Worm (Caenorhabditis elegans) whole organism, L4 larva: Measurements from ENCODE around the gene him-10.

Source experiments
- F44E2.7 ChIP-seq: fragments of 200-800 bp; sonication (Bioruptor generic); IDR thresholded peaks from 2 replicates; pipeline ENCODE4 v2.1.2; 2022; ENCODE audit warnings: missing genetic modification characterization, missing compliant biosample characterization
- F49E8.2 ChIP-seq: sonication (generic microtip); optimal IDR thresholded peaks from 2 replicates; lab custom pipeline; 2016; ENCODE audit warnings: missing compliant biosample characterization, mild to moderate bottlenecking, missing genetic modification characterization, borderline replicate concordance
- Y48G9A.11 ChIP-seq: fragments of 200-800 bp; sonication (Bioruptor generic); IDR thresholded peaks from 2 replicates; pipeline ENCODE4 v1.3.6; 2022; ENCODE audit warnings: missing genetic modification reagents, missing genetic modification characterization, missing compliant biosample characterization
- Y5F2A.4 ChIP-seq: fragments of 200-800 bp; sonication (Bioruptor generic); optimal IDR thresholded peaks from 2 replicates; lab custom pipeline; 2018; ENCODE audit warnings: mild to moderate bottlenecking, missing genetic modification characterization, missing compliant biosample characterization
- ZK337.2 ChIP-seq: fragments of 200-800 bp; sonication (Bioruptor generic); IDR thresholded peaks from 2 replicates; pipeline ENCODE4 v1.3.6; 2022; ENCODE audit warnings: missing genetic modification reagents, missing genetic modification characterization, missing compliant biosample characterization
- aha-1 ChIP-seq: fragments of 150-350 bp; peaks from one replicate; lab custom pipeline; 2014; ENCODE audit warnings: missing biosample characterization, missing genetic modification characterization
- aly-2 ChIP-seq: sonication (generic microtip); optimal IDR thresholded peaks from 2 replicates; lab custom pipeline; 2018; ENCODE audit warnings: missing biosample characterization, missing genetic modification characterization
- ceh-32 ChIP-seq: sonication (generic microtip); optimal IDR thresholded peaks from 2 replicates; lab custom pipeline; 2016; ENCODE audit warnings: mild to moderate bottlenecking, missing genetic modification characterization, missing compliant biosample characterization; ENCODE audit not compliant: poor library complexity
- ces-1 ChIP-seq: fragments of 150-350 bp; sonication (generic microtip); optimal IDR thresholded peaks from 4 replicates; lab custom pipeline; 2014; ENCODE audit warnings: missing biosample characterization, missing genetic modification reagents, missing genetic modification characterization
- daf-16 ChIP-seq, 3 experiments: sonication (generic microtip); optimal IDR thresholded peaks; 2 replicates each; lab custom pipeline; 2016 to 2017; ENCODE audit warnings: missing genetic modification characterization in 3 of 3, missing genetic modification reagents in 3 of 3, mild to moderate bottlenecking in 2 of 3, missing compliant biosample characterization in 2 of 3, missing biosample characterization in 1 of 3, moderate library complexity in 1 of 3
- dmd-6 ChIP-seq: fragments of 200-800 bp; sonication (Bioruptor generic); IDR thresholded peaks from 2 replicates; pipeline ENCODE4 v1.3.6; 2022; ENCODE audit warnings: missing genetic modification reagents, missing genetic modification characterization, missing compliant biosample characterization
- dpl-1 ChIP-seq: fragments of 150-350 bp; optimal IDR thresholded peaks from 2 replicates; lab custom pipeline; 2014; ENCODE audit warnings: missing biosample characterization, missing genetic modification reagents, missing genetic modification characterization
- dve-1 ChIP-seq: sonication (generic microtip); optimal IDR thresholded peaks from 2 replicates; lab custom pipeline; 2017; ENCODE audit warnings: antibody characterized with exemption, mild to moderate bottlenecking, missing genetic modification characterization, missing compliant biosample characterization; ENCODE audit not compliant: insufficient read depth
- hif-1 ChIP-seq, 2 experiments: sonication (generic microtip); optimal IDR thresholded peaks; 2 replicates each; lab custom pipeline; 2016 to 2017; ENCODE audit warnings: missing compliant biosample characterization in 2 of 2, missing genetic modification characterization in 2 of 2, missing genetic modification reagents in 2 of 2, missing genotype in 2 of 2, mild to moderate bottlenecking in 1 of 2
- hlh-11 ChIP-seq: fragments of 200-800 bp; sonication (Bioruptor generic); optimal IDR thresholded peaks from 2 replicates; lab custom pipeline; 2018; ENCODE audit warnings: mild to moderate bottlenecking, missing genetic modification characterization, missing compliant biosample characterization
- hlh-30 ChIP-seq: sonication (generic microtip); optimal IDR thresholded peaks from 2 replicates; lab custom pipeline; 2017; ENCODE audit warnings: antibody characterized with exemption, mild to moderate bottlenecking, missing genetic modification characterization, missing compliant biosample characterization; ENCODE audit not compliant: insufficient read depth
- hmg-1.1 ChIP-seq: fragments of 200-800 bp; sonication (Bioruptor generic); IDR thresholded peaks from 2 replicates; pipeline ENCODE4 v1.3.6; 2022; ENCODE audit warnings: missing genetic modification reagents, missing genetic modification characterization, missing compliant biosample characterization
- lin-39 ChIP-seq: fragments of 150-350 bp; optimal IDR thresholded peaks from 2 replicates; lab custom pipeline; 2014; ENCODE audit warnings: missing biosample characterization, missing genetic modification reagents, missing genetic modification characterization
- lsy-2 ChIP-seq, 2 experiments: fragments of 150-350 bp in 1 of 2; sonication (generic microtip) in 1 of 2; optimal IDR thresholded peaks; 2 replicates each; lab custom pipeline; 2014 to 2017; ENCODE audit warnings: missing biosample characterization in 2 of 2, missing genetic modification characterization in 2 of 2
- madf-5 ChIP-seq, 2 experiments: fragments of 200-800 bp; sonication (Bioruptor generic); IDR thresholded peaks; 2 replicates each; pipeline ENCODE4 v1.3.6; 2022; ENCODE audit warnings: missing compliant biosample characterization in 2 of 2, missing genetic modification characterization in 2 of 2
- mdt-29 ChIP-seq: fragments of 200-800 bp; sonication (Bioruptor generic); IDR thresholded peaks from 2 replicates; pipeline ENCODE4 v1.3.6; 2022; ENCODE audit warnings: missing genetic modification reagents, missing genetic modification characterization, missing compliant biosample characterization
- mep-1 ChIP-seq: fragments of 150-350 bp; sonication (generic microtip); optimal IDR thresholded peaks from 3 replicates; lab custom pipeline; 2014; ENCODE audit warnings: missing biosample characterization, missing genetic modification characterization
- mes-2 ChIP-seq: sonication (generic microtip); optimal IDR thresholded peaks from 2 replicates; lab custom pipeline; 2016; ENCODE audit warnings: missing genotype, mild to moderate bottlenecking, missing genetic modification characterization, missing compliant biosample characterization; ENCODE audit not compliant: poor library complexity, severe bottlenecking
- mxl-2 ChIP-seq: fragments of 200-800 bp; sonication (Bioruptor generic); conservative IDR thresholded peaks from 2 replicates; pipeline ENCODE4 v1.3.6; 2022; ENCODE audit warnings: missing genetic modification reagents, missing genetic modification characterization, missing compliant biosample characterization
- mxl-3 ChIP-seq: fragments of 200-800 bp; sonication (Bioruptor generic); optimal IDR thresholded peaks from 2 replicates; lab custom pipeline; 2018; ENCODE audit warnings: mild to moderate bottlenecking, missing genetic modification characterization, missing compliant biosample characterization
- nhr-25 ChIP-seq: sonication (generic microtip); optimal IDR thresholded peaks from 2 replicates; lab custom pipeline; 2017; ENCODE audit warnings: missing genetic modification characterization, mild to moderate bottlenecking, missing compliant biosample characterization, antibody characterized with exemption, moderate library complexity, borderline replicate concordance; ENCODE audit not compliant: insufficient read depth
- nhr-28 ChIP-seq: fragments of 150-350 bp; optimal IDR thresholded peaks from 2 replicates; lab custom pipeline; 2014; ENCODE audit warnings: missing biosample characterization, missing genetic modification characterization
- nhr-42 ChIP-seq: fragments of 200-800 bp; sonication (Bioruptor generic); IDR thresholded peaks from 2 replicates; pipeline ENCODE4 v1.3.6; 2022; ENCODE audit warnings: missing genetic modification characterization, missing compliant biosample characterization
- nhr-48 ChIP-seq: sonication (generic microtip); optimal IDR thresholded peaks from 2 replicates; lab custom pipeline; 2016; ENCODE audit warnings: mild to moderate bottlenecking, missing genetic modification characterization, missing compliant biosample characterization
- nhr-77 ChIP-seq: fragments of 150-350 bp; optimal IDR thresholded peaks from 2 replicates; lab custom pipeline; 2014; ENCODE audit warnings: missing biosample characterization, missing genetic modification characterization
- pqm-1 ChIP-seq: sonication (generic microtip); optimal IDR thresholded peaks from 2 replicates; lab custom pipeline; 2017; ENCODE audit warnings: missing biosample characterization, missing genetic modification characterization
- sdz-12 ChIP-seq: fragments of 200-800 bp; sonication (Bioruptor generic); optimal IDR thresholded peaks from 2 replicates; lab custom pipeline; 2018; ENCODE audit warnings: mild to moderate bottlenecking, missing genetic modification characterization, missing compliant biosample characterization
- snpc-4 ChIP-seq: fragments of 150-350 bp; optimal IDR thresholded peaks from 2 replicates; lab custom pipeline; 2014; ENCODE audit warnings: missing biosample characterization, missing genetic modification characterization
- spr-1 ChIP-seq: sonication (generic microtip); optimal IDR thresholded peaks from 2 replicates; lab custom pipeline; 2016; ENCODE audit warnings: mild to moderate bottlenecking, missing genetic modification characterization, missing compliant biosample characterization
- tag-97 ChIP-seq: fragments of 200-800 bp; sonication (Bioruptor generic); IDR thresholded peaks from 2 replicates; pipeline ENCODE4 v1.3.6; 2022; ENCODE audit warnings: missing genetic modification characterization, missing compliant biosample characterization
- tra-1 ChIP-seq: fragments of 200-800 bp; sonication (Bioruptor generic); IDR thresholded peaks from 2 replicates; pipeline ENCODE4 v1.3.6; 2022; ENCODE audit warnings: missing genetic modification reagents, missing genetic modification characterization, missing compliant biosample characterization
- unc-62 ChIP-seq, 3 experiments: fragments of 150-350 bp in 1 of 3; sonication (generic microtip); optimal IDR thresholded peaks in 2 of 3; peaks in 1 of 3; 1 replicate in 1 of 3; 2 replicates in 2 of 3; lab custom pipeline; 2014 to 2017; ENCODE audit warnings: missing biosample characterization in 3 of 3, missing genetic modification characterization in 3 of 3, missing genetic modification reagents in 3 of 3, missing genotype in 1 of 3
- ztf-11 ChIP-seq: fragments of 150-350 bp; optimal IDR thresholded peaks from 2 replicates; lab custom pipeline; 2014; ENCODE audit warnings: missing biosample characterization, missing genetic modification characterization

The him-10 gene

DNA sequence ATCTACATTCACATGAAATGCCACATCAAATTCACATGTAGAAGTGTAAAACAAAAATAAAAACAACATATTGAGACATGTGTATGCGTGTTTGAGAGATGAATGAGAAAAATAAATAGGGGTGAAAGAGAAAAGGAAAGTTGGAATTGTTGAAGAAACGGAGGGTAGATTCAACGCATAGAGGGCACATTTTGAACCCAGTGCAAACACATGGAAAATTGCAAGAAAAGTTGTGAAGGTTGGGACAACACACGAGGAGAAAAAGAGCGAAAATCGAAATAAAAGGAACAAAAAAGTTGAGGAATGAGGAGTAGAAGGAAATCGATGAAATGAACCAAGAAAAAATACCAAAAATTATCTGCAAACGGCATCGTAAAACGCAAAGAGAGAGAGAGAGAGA lies 36.5 kb downstream of the him-10 start:
- TF ChIP-seq dve-1, result no peak
- peak in 1 of 2 experiments; percentile 38 for TF ChIP-seq daf-16 (GFP tag; optimal IDR thresholded peaks at IDR 0.05; lab: Kevin White, UChicago)
- TF ChIP-seq daf-16 (tag; optimal IDR thresholded peaks at IDR 0.05; lab: Kevin White, UChicago), result no peak
- TF ChIP-seq unc-62 (GFP tag; optimal IDR thresholded peaks at IDR 0.05 in 1 of 2; lab: Kevin White, UChicago), result peak in 1 of 2 experiments; percentile 91
- TF ChIP-seq unc-62 (tag; optimal IDR thresholded peaks at IDR 0.05; lab: Kevin White, UChicago), result no peak
- TF ChIP-seq mxl-2, result 0 out of 2 replicates have a peak, but pooled peaks have one; percentile 0
- TF ChIP-seq, all 104 proteins: peak for 3

DNA sequence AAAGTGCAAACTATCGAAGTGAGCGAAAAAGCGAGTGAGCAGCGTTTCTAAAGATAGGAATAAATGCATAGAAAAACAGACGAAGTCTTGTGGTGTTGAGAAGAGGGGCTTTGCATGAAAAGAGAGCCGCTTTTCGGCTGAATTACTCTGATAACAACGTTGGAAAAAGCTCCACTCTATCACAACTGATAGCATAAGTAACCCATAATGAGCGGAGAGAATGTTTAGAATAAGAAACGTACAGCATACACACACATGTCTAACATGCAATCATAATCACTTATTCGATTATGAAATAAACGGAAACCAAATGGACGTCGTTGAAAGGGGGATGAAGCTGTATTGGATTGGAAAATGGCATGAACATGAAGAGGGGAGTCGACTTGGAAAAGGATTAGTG lies 37.2 kb downstream of the him-10 start:
- TF ChIP-seq madf-5 (GFP tag; IDR thresholded peaks at IDR 0.05; lab: Robert Waterston, UW), result 0 out of 4 replicates have a peak, but pooled peaks of 1 of the 2 experiments have one; percentile 35
- peak; percentile 16 for TF ChIP-seq dve-1
- TF ChIP-seq ceh-32 (tag; lab: Kevin White, UChicago), result no peak
- TF ChIP-seq mdt-29, result 0 out of 2 replicates have a peak, but pooled peaks have one; percentile 8
- peak; percentile 24 for TF ChIP-seq mes-2 (tag; lab: Kevin White, UChicago)
- peak; percentile 45 for TF ChIP-seq hlh-11 (tag; lab: Kevin White, UChicago)
- peak; percentile 41 for TF ChIP-seq nhr-28 (tag; lab: Kevin White, UChicago)
- peak; percentile 43; the same call in 1 of the 2 replicates for TF ChIP-seq dmd-6 (GFP tag; lab: Robert Waterston, UW)
- TF ChIP-seq daf-16 (GFP tag; optimal IDR thresholded peaks at IDR 0.05; lab: Kevin White, UChicago), result no peak
- TF ChIP-seq daf-16 (tag; optimal IDR thresholded peaks at IDR 0.05; lab: Kevin White, UChicago), result peak; percentile 49
- TF ChIP-seq ztf-11 (tag; lab: Kevin White, UChicago), result no peak
- no peak for TF ChIP-seq F44E2.7
- TF ChIP-seq pqm-1 (tag; lab: Kevin White, UChicago), result peak; percentile 59
- peak; percentile 61 for TF ChIP-seq mxl-3 (GFP tag; lab: Kevin White, UChicago)
- TF ChIP-seq unc-62 (GFP tag; optimal IDR thresholded peaks at IDR 0.05 in 1 of 2; lab: Kevin White, UChicago), result peak in 1 of 2 experiments; percentile 87
- TF ChIP-seq unc-62 (tag; optimal IDR thresholded peaks at IDR 0.05; lab: Kevin White, UChicago), result no peak

DNA sequence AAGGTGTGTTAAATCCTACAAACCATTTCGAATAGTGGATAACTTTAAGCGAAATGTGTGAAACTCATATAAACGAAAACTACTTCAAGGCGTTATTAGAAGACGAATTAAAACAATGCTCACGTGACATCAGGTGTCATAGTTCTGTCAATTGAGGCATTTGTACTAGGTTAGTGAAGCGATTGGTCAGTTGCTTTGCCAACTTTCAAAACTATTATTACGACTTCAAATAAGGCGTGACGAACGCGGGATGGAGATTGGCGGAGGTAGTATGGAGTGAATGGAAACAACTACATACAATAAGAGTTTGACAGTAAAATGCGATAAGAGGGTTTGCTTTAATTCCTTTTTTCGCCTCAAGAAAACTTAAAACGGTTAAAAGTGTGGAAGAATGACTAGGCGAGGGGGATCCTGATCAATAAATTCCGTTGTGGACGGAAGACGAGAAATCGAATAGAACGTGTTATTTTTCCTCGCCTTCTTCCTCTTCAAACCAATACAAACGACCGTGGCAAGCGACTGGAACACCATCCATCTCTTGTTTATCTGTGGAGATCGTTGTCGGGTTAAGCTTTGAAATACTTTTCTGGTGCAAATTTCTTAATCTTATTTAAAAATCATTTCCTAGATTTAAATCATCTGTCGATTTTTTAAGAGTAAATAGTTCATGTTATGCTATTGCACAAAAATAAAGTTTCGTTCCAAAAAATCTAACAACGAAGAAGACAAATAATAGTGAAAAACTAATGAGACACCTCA lies 37.9 kb downstream of the him-10 start:
- TF ChIP-seq nhr-25 (tag; lab: Kevin White, UChicago) (no peak), dmd-6 (GFP tag; lab: Robert Waterston, UW) (peak; percentile 64), unc-62 (GFP tag; optimal IDR thresholded peaks at IDR 0.05 in 1 of 2; lab: Kevin White, UChicago) (peak in 1 of 2 experiments; percentile 52), unc-62 (tag; optimal IDR thresholded peaks at IDR 0.05; lab: Kevin White, UChicago) (no peak), aha-1 (tag; lab: Kevin White, UChicago) (peak; percentile 47), hmg-1.1 (GFP tag; lab: Robert Waterston, UW) (0 out of 2 replicates have a peak, but pooled peaks have one; percentile 19), dve-1 (peak; percentile 56), tra-1 (GFP tag; lab: Robert Waterston, UW) (no peak), hlh-30 (tag; lab: Kevin White, UChicago) (peak; percentile 52), mxl-2 (no peak), mep-1 (tag; lab: Kevin White, UChicago) (no peak), daf-16 (GFP tag; optimal IDR thresholded peaks at IDR 0.05; lab: Kevin White, UChicago) (no peak), daf-16 (tag; optimal IDR thresholded peaks at IDR 0.05; lab: Kevin White, UChicago) (peak; percentile 7)

DNA sequence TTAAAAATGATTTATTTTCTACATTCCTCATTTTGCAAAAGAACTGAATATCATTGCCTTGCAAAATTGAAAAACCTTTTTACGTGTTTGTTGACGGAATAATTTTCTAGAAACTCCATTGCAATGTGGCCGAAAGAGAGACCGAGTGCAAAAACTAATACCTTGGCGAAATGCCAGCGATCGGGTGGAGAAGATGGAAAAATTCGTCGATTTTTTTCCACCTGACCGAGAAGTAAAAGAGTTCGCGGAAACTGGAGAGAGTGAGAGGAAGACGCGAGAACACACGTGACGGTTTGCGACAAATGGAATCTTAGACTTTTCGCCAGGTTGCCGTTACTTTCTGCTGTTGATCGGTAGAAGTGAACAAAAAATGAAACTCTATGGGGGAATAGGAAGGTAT lies 38.6 kb downstream of the him-10 start:
- TF ChIP-seq nhr-28 (tag; lab: Kevin White, UChicago), result peak; percentile 76
- peak; percentile 33 for TF ChIP-seq nhr-48 (tag; lab: Kevin White, UChicago)
- TF ChIP-seq unc-62 (GFP tag; optimal IDR thresholded peaks at IDR 0.05 in 1 of 2; lab: Kevin White, UChicago), result no peak
- TF ChIP-seq unc-62 (tag; optimal IDR thresholded peaks at IDR 0.05; lab: Kevin White, UChicago), result no peak
- TF ChIP-seq Y5F2A.4 (GFP tag; lab: Kevin White, UChicago), result no peak
- no peak for TF ChIP-seq mxl-2
- no peak for TF ChIP-seq madf-5 (GFP tag; IDR thresholded peaks at IDR 0.05; lab: Robert Waterston, UW)
- no peak for TF ChIP-seq tag-97 (GFP tag; lab: Robert Waterston, UW)
- peak in 1 of 2 experiments; percentile 59 for TF ChIP-seq lsy-2 (tag; optimal IDR thresholded peaks at IDR 0.05; lab: Kevin White, UChicago)
- TF ChIP-seq lin-39 (tag; lab: Kevin White, UChicago), result no peak
- TF ChIP-seq nhr-42, result no peak
- no peak for TF ChIP-seq Y48G9A.11 (GFP tag; lab: Robert Waterston, UW)
- peak; percentile 6 for TF ChIP-seq dpl-1 (GFP tag; lab: Kevin White, UChicago)
- no peak for TF ChIP-seq hif-1 (tag; optimal IDR thresholded peaks at IDR 0.05; lab: Kevin White, UChicago)
- no peak for TF ChIP-seq F49E8.2
- TF ChIP-seq sdz-12, result no peak
- peak; percentile 50 for TF ChIP-seq mep-1 (tag; lab: Kevin White, UChicago)
- no peak for TF ChIP-seq ces-1 (GFP tag; lab: Kevin White, UChicago)
- no peak for TF ChIP-seq spr-1
- peak; percentile 86 for TF ChIP-seq hlh-30 (tag; lab: Kevin White, UChicago)
- TF ChIP-seq ZK337.2, result no peak
- TF ChIP-seq aly-2 (tag; lab: Kevin White, UChicago), result no peak
- peak; percentile 67 for TF ChIP-seq mxl-3 (GFP tag; lab: Kevin White, UChicago)
- TF ChIP-seq snpc-4 (tag; lab: Kevin White, UChicago), result no peak
- no peak for TF ChIP-seq nhr-77
